Worm (Caenorhabditis elegans): Measurements from ENCODE around the gene Y113G7B.28.
A peak's percentile ranks its signal among the peaks of the same experiment; 100 is the strongest.

Gene Y113G7B.28

ce11 chrV:20181575-20181974 lies 14.2 kb upstream of the Y113G7B.28 start:
- TF ChIP-seq tra-1 (GFP tag; IDR thresholded peaks at IDR 0.05): peak; percentile 98

ce11 chrV:20182311-20182710 lies 13.5 kb upstream of the Y113G7B.28 start:
- TF ChIP-seq unc-39 (tag; optimal IDR thresholded peaks at IDR 0.05) (no peak), nhr-237 (tag; optimal IDR thresholded peaks at IDR 0.05) (no peak), D1046.2 (GFP tag; IDR thresholded peaks at IDR 0.05) (no peak), mxl-3 (GFP tag; optimal IDR thresholded peaks at IDR 0.05) (no peak), zip-2 (tag; optimal IDR thresholded peaks at IDR 0.05) (no peak), hlh-11 (tag; optimal IDR thresholded peaks at IDR 0.05) (no peak), Y5F2A.4 (GFP tag; optimal IDR thresholded peaks at IDR 0.05) (no peak), ces-1 (GFP tag; optimal IDR thresholded peaks at IDR 0.05) (no peak), Y48G9A.11 (GFP tag; IDR thresholded peaks at IDR 0.05) (no peak), ceh-28 (tag; optimal IDR thresholded peaks at IDR 0.05) (no peak), lin-1 (GFP tag; IDR thresholded peaks at IDR 0.05) (no peak)

DNA sequence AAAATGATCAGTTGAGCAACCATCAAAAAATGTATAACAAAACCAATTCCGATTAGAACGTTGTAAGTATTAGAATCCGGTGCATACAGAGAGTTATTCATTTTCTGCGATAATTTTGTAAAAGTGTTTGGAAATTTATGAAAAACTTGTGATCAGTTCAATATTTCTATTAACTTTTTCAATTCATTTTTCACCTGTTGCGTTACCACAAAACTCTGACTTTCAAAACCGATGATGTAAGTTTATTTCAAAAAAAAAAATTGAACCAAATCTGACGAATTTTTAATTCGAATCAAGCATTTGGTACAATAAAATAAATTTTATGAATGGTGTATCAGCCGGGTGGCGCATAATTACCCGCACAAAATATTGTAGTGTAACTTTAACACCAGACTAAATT lies 9.2 kb upstream of the Y113G7B.28 start, which contains the start of gene srz-16:
Gene srz-16, minus strand, starts transcription at position 101 of the 400 bp plus-strand sequence.
- TF ChIP-seq Y5F2A.4 (GFP tag; optimal IDR thresholded peaks at IDR 0.05) (no peak), F26F4.8 (GFP tag; conservative IDR thresholded peaks at IDR 0.05) (no peak), nhr-25 (tag; optimal IDR thresholded peaks at IDR 0.05; ENCODE audit: borderline replicate concordance, insufficient read depth) (no peak), mdt-29 (GFP tag; IDR thresholded peaks at IDR 0.05) (no peak), lin-13 (GFP tag; optimal IDR thresholded peaks at IDR 0.05) (no peak), snpc-4 (tag; optimal IDR thresholded peaks at IDR 0.05) (no peak), daf-8 (GFP tag; IDR thresholded peaks at IDR 0.05) (no peak), nhr-6 (tag; optimal IDR thresholded peaks at IDR 0.05) (no peak), D1046.2 (GFP tag; IDR thresholded peaks at IDR 0.05) (no peak), ceh-82 (tag; optimal IDR thresholded peaks at IDR 0.05) (no peak)

DNA sequence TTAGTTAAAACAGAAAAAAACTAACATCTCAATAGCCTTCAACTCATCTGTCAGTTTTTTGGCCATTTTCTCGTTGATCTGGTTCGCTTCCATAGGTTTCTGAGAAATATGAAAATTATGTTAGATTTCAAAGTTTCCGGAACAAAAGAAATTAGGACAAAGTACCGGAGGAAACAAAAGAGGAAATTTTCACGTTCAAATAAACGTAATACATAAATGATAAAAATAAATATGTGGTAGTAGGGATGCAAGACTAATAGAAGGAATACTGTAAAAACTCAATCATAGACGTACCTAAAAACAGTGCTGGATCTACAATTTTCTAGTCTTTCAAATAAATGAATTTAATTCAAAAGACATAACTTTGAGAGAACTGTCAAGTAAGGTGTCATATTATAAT lies 7.0 kb upstream of the Y113G7B.28 start, which contains the start of gene fbxa-116:
Gene fbxa-116, minus strand, starts transcription at position 101 of the 400 bp plus-strand sequence.
- TF ChIP-seq dve-1 (tag; optimal IDR thresholded peaks at IDR 0.05; ENCODE audit: insufficient read depth) (no peak), aha-1 (tag) (peak; percentile 36), madf-9 (GFP tag; conservative IDR thresholded peaks at IDR 0.05) (no peak), ztf-11 (tag; optimal IDR thresholded peaks at IDR 0.05) (no peak)

- TF ChIP-seq hif-1 (tag; optimal IDR thresholded peaks at IDR 0.05) (no peak), lim-7 (GFP tag; IDR thresholded peaks at IDR 0.05) (no peak), zfp-2 (tag; optimal IDR thresholded peaks at IDR 0.05) (no peak), nhr-111 (GFP tag; optimal IDR thresholded peaks at IDR 0.05) (no peak), lin-29 (GFP tag; IDR thresholded peaks at IDR 0.05) (no peak), zip-11 (GFP tag; IDR thresholded peaks at IDR 0.05) (no peak), nhr-42 (GFP tag; IDR thresholded peaks at IDR 0.05) (no peak)
Measured at ce11 chrV:20192102-20192880, 3.5 kb upstream of the Y113G7B.28 start, which contains the start of the genes fbxa-115 and Y113G7B.27. TSS of gene fbxa-115 (minus strand) at chrV:20192152. TSS of gene Y113G7B.27 (plus strand) at chrV:20192830.

- TF ChIP-seq F37D6.2 (tag; optimal IDR thresholded peaks at IDR 0.05) (no peak), spr-3 (GFP tag; optimal IDR thresholded peaks at IDR 0.05) (no peak), cey-2 (tag; optimal IDR thresholded peaks at IDR 0.05; ENCODE audit: borderline replicate concordance, insufficient read depth) (no peak), ama-1 (optimal IDR thresholded peaks at IDR 0.05) (no peak), ceh-62 (tag; optimal IDR thresholded peaks at IDR 0.05) (no peak), zip-2 (tag; optimal IDR thresholded peaks at IDR 0.05) (no peak), ces-1 (GFP tag; optimal IDR thresholded peaks at IDR 0.05) (no peak), jun-1 (tag; optimal IDR thresholded peaks at IDR 0.05) (no peak), F44E2.7 (GFP tag; IDR thresholded peaks at IDR 0.05) (no peak), ctbp-1 (GFP tag; IDR thresholded peaks at IDR 0.05) (no peak), set-16 (GFP tag; IDR thresholded peaks at IDR 0.05) (no peak), nhr-10 (tag; optimal IDR thresholded peaks at IDR 0.05) (no peak)
Measured at ce11 chrV:20196671-20197070, 885 bp downstream of the Y113G7B.28 start, which contains the start of gene ftr-1. TSS of gene ftr-1 (plus strand) at chrV:20196971.

Measured in whole organism, L4 larva.